Worm (Caenorhabditis elegans): ENCODE data around the gene dmsr-16.
A peak's percentile ranks its signal among the peaks of the same experiment; 100 is the strongest.

ce11 chrV:6767576-6767975, 41.3 kb downstream of the dmsr-16 start:
- TF ChIP-seq sem-2 (GFP tag; optimal IDR thresholded peaks at IDR 0.05) (no peak), unc-120 (tag; optimal IDR thresholded peaks at IDR 0.05; ENCODE audit: poor library complexity, severe bottlenecking) (peak; percentile 47), elt-1 (tag; optimal IDR thresholded peaks at IDR 0.05; ENCODE audit: borderline replicate concordance, insufficient read depth) (no peak), pha-4 (tag; optimal IDR thresholded peaks at IDR 0.05) (no peak)
